Fruit fly (Drosophila melanogaster): ENCODE results near the gene HDAC4.

The HDAC4 gene

DNA sequence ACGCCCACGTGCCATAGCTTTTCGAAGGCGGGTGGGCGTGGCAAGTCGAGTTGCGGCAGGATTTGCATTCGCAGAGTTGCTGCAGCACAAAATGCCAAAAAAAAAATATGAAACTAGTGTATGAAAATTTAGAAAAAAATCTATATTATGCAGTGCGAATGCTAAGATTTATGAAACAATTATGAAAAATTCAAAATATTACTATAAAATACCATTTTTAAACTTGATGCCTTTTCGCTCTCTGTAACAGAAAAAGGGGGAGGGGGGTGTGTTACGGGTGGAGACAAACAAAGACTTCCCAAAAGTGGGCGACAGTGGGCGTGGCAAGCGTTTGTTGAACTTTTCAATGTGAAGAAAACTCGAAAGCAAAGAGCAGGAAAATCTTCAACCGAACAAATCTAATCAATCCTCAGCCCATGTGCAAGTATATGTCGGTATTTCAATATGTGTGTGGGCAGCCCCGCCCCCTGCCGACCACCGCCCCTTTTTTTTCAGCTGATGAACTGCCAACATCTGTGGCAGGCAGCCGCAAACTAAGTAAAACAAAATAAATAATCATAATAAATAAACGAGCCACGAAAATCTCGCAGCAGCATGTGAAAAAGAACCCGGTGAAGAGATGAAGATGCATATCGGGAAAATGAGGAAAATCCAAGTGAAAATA, 35.6 kb downstream of the HDAC4 start:
- TF ChIP-seq foxo (GFP tag; optimal IDR thresholded peaks at IDR 0.05): no peak
- TF ChIP-seq pan (optimal IDR thresholded peaks at IDR 0.05): no peak
- TF ChIP-seq dmrt93B (GFP tag; optimal IDR thresholded peaks at IDR 0.05): no peak
- no peak for TF ChIP-seq Hr78 (GFP tag; optimal IDR thresholded peaks at IDR 0.05)
- no peak for TF ChIP-seq OdsH (GFP tag; optimal IDR thresholded peaks at IDR 0.05)
- TF ChIP-seq CrebA (GFP tag; optimal IDR thresholded peaks at IDR 0.05; ENCODE audit: borderline replicate concordance): no peak
- no peak for TF ChIP-seq dsf (GFP tag; optimal IDR thresholded peaks at IDR 0.05; ENCODE audit: borderline replicate concordance)
- no peak for TF ChIP-seq h (GFP tag; optimal IDR thresholded peaks at IDR 0.05)
- no peak for TF ChIP-seq Abd-B (GFP tag; optimal IDR thresholded peaks at IDR 0.05)
- TF ChIP-seq Rel (GFP tag; optimal IDR thresholded peaks at IDR 0.05): no peak
- no peak for TF ChIP-seq Rel (tag; optimal IDR thresholded peaks at IDR 0.05)
- no peak for TF ChIP-seq dl (GFP tag; optimal IDR thresholded peaks at IDR 0.05; ENCODE audit: insufficient read depth in 1 of 2, partially characterized antibody in 2 of 2)

DNA sequence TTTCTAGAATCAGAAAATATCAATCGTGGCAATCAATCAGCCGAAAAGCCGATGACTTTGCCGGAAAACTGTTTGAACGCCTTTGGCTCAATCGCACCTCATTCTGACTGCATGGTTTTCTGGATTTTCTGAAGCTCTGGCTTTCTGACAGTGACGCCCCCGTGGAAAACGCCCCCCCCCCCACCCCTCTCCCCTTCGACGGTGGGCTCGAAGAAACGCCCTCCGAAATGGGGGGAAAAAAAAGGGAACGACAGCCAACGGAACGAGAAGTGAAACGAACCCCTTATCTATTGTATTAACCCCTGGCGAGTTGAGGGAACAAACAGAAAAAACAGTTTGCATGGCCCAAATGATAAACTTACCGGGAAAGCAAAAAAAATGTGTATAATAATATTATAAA, 36.9 kb downstream of the HDAC4 start:
- TF ChIP-seq fru (GFP tag; optimal IDR thresholded peaks at IDR 0.05): no peak
- TF ChIP-seq dsf (GFP tag; optimal IDR thresholded peaks at IDR 0.05; ENCODE audit: borderline replicate concordance): no peak
- TF ChIP-seq CG32264 (GFP tag; optimal IDR thresholded peaks at IDR 0.05): no peak
- TF ChIP-seq Abd-B (GFP tag; optimal IDR thresholded peaks at IDR 0.05): no peak
- TF ChIP-seq brk (GFP tag; optimal IDR thresholded peaks at IDR 0.05): no peak
- TF ChIP-seq dl (GFP tag; optimal IDR thresholded peaks at IDR 0.05; ENCODE audit: insufficient read depth in 1 of 2, partially characterized antibody in 2 of 2): no peak
- no peak for TF ChIP-seq sage (GFP tag; optimal IDR thresholded peaks at IDR 0.05)
- no peak for TF ChIP-seq Hr78 (GFP tag; optimal IDR thresholded peaks at IDR 0.05)
- no peak for TF ChIP-seq lola (GFP tag; optimal IDR thresholded peaks at IDR 0.05)
- no peak for TF ChIP-seq HLH106 (tag; optimal IDR thresholded peaks at IDR 0.05)
- TF ChIP-seq OdsH (GFP tag; optimal IDR thresholded peaks at IDR 0.05): no peak
- no peak for TF ChIP-seq pan (optimal IDR thresholded peaks at IDR 0.05)
- no peak for TF ChIP-seq sv (GFP tag; optimal IDR thresholded peaks at IDR 0.05)
- no peak for TF ChIP-seq rgr (GFP tag; optimal IDR thresholded peaks at IDR 0.05)
- no peak for TF ChIP-seq GATAd (GFP tag; optimal IDR thresholded peaks at IDR 0.05)
- TF ChIP-seq Dif (GFP tag; optimal IDR thresholded peaks at IDR 0.05; ENCODE audit: partially characterized antibody): no peak
- TF ChIP-seq psq (GFP tag; optimal IDR thresholded peaks at IDR 0.05): no peak
- no peak for TF ChIP-seq foxo (GFP tag; optimal IDR thresholded peaks at IDR 0.05)
- TF ChIP-seq N (GFP tag; optimal IDR thresholded peaks at IDR 0.05): no peak
- TF ChIP-seq Rel (GFP tag; optimal IDR thresholded peaks at IDR 0.05): no peak
- TF ChIP-seq Rel (tag; optimal IDR thresholded peaks at IDR 0.05): no peak

DNA sequence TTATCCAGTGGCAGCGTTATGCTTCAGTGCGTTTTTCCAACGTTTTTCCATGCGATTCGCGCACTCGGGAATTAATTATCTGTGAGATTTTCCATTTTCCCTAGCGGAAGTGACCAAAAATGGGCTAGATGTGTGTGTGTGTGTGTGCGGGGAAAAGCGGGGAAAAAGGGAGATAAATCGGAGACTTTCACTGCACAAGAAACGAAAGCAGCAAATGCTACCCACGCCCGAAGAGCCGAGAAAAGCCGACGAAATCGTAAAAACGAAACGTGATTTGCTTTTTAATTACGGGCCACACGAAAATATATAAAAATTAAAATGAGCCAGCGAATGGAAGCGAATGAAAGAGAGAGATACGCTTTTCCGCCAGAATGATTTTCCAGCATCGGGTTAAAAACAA, 37.6 kb downstream of the HDAC4 start:
- TF ChIP-seq h (GFP tag; optimal IDR thresholded peaks at IDR 0.05) (no peak), Sp1 (GFP tag; optimal IDR thresholded peaks at IDR 0.05) (no peak), foxo (GFP tag; optimal IDR thresholded peaks at IDR 0.05) (no peak), Vsx2 (GFP tag; optimal IDR thresholded peaks at IDR 0.05; ENCODE audit: partially characterized antibody) (no peak), lola (GFP tag; optimal IDR thresholded peaks at IDR 0.05) (no peak), br (GFP tag; optimal IDR thresholded peaks at IDR 0.05) (no peak), rgr (GFP tag; optimal IDR thresholded peaks at IDR 0.05) (no peak), CG9705 (GFP tag; optimal IDR thresholded peaks at IDR 0.05) (no peak), tai (GFP tag; optimal IDR thresholded peaks at IDR 0.05) (no peak), GATAd (GFP tag; optimal IDR thresholded peaks at IDR 0.05) (no peak), Jra (GFP tag; optimal IDR thresholded peaks at IDR 0.05) (no peak), Mio (GFP tag; optimal IDR thresholded peaks at IDR 0.05) (no peak)

DNA sequence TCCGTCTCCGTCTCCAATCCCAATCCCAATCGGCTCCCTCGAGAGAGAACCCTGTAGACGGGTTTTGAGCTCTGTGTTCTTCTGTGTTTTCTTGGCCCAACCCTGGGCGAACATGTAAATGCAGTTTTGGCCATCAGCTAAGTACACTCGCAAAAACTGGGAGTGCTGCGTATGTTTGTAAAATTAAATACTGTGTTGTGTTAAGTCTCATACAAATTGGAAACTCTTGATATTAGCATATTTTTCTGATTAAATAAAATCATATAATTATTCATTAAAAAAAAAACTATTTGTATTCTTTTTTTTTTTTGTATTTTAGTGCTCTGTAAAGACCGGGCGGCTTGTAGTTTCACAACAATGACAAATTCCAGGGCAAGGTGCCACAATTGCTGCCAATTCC, 39.7 kb downstream of the HDAC4 start:
- TF ChIP-seq dl (GFP tag; optimal IDR thresholded peaks at IDR 0.05; ENCODE audit: insufficient read depth in 1 of 2, partially characterized antibody in 2 of 2): no peak
- TF ChIP-seq rgr (GFP tag; optimal IDR thresholded peaks at IDR 0.05): peak; percentile 58
- peak; percentile 33 for TF ChIP-seq Sp1 (GFP tag; optimal IDR thresholded peaks at IDR 0.05)
- TF ChIP-seq CG9705 (GFP tag; optimal IDR thresholded peaks at IDR 0.05): no peak
- no peak for TF ChIP-seq usp (GFP tag; optimal IDR thresholded peaks at IDR 0.05)
- no peak for TF ChIP-seq pan (optimal IDR thresholded peaks at IDR 0.05)
- peak; percentile 52 for TF ChIP-seq h (GFP tag; optimal IDR thresholded peaks at IDR 0.05)
- peak; percentile 9 for TF ChIP-seq br (GFP tag; optimal IDR thresholded peaks at IDR 0.05)
- no peak for TF ChIP-seq Vsx2 (GFP tag; optimal IDR thresholded peaks at IDR 0.05; ENCODE audit: partially characterized antibody)
- no peak for TF ChIP-seq Myc (optimal IDR thresholded peaks at IDR 0.05)
- no peak for TF ChIP-seq sage (GFP tag; optimal IDR thresholded peaks at IDR 0.05)
- peak in 1 of 2 experiments; percentile 75 for TF ChIP-seq foxo (GFP tag; optimal IDR thresholded peaks at IDR 0.05)
- TF ChIP-seq Hr83 (GFP tag; optimal IDR thresholded peaks at IDR 0.05; ENCODE audit: poor library complexity, severe bottlenecking): no peak
- TF ChIP-seq Rel (GFP tag; optimal IDR thresholded peaks at IDR 0.05): peak; percentile 0
- TF ChIP-seq Rel (tag; optimal IDR thresholded peaks at IDR 0.05): no peak
- TF ChIP-seq lola (GFP tag; optimal IDR thresholded peaks at IDR 0.05): no peak
- no peak for TF ChIP-seq Jra (GFP tag; optimal IDR thresholded peaks at IDR 0.05)
- no peak for TF ChIP-seq Abd-B (GFP tag; optimal IDR thresholded peaks at IDR 0.05)
- TF ChIP-seq sv (GFP tag; optimal IDR thresholded peaks at IDR 0.05): no peak
- peak; percentile 52 for TF ChIP-seq psq (GFP tag; optimal IDR thresholded peaks at IDR 0.05)
- peak; percentile 37 for TF ChIP-seq woc (GFP tag; optimal IDR thresholded peaks at IDR 0.05)
- no peak for TF ChIP-seq Hnf4 (GFP tag; optimal IDR thresholded peaks at IDR 0.05)
- no peak for TF ChIP-seq tai (GFP tag; optimal IDR thresholded peaks at IDR 0.05)
- no peak for TF ChIP-seq CrebA (GFP tag; optimal IDR thresholded peaks at IDR 0.05; ENCODE audit: borderline replicate concordance)
- TF ChIP-seq Mio (GFP tag; optimal IDR thresholded peaks at IDR 0.05): no peak
- TF ChIP-seq Hr78 (GFP tag; optimal IDR thresholded peaks at IDR 0.05): no peak
- no peak for TF ChIP-seq N (GFP tag; optimal IDR thresholded peaks at IDR 0.05)
- TF ChIP-seq fru (GFP tag; optimal IDR thresholded peaks at IDR 0.05): peak; percentile 64
- no peak for TF ChIP-seq GATAd (GFP tag; optimal IDR thresholded peaks at IDR 0.05)
- TF ChIP-seq brk (GFP tag; optimal IDR thresholded peaks at IDR 0.05): no peak
- no peak for TF ChIP-seq jim (GFP tag; optimal IDR thresholded peaks at IDR 0.05)
- no peak for TF ChIP-seq Dif (GFP tag; optimal IDR thresholded peaks at IDR 0.05; ENCODE audit: partially characterized antibody)
- peak; percentile 27 for TF ChIP-seq ey (GFP tag; optimal IDR thresholded peaks at IDR 0.05)
